Worm (Caenorhabditis elegans): ENCODE data around the gene twk-4.
A peak's percentile ranks its signal among the peaks of the same experiment; 100 is the strongest.

The twk-4 gene

DNA sequence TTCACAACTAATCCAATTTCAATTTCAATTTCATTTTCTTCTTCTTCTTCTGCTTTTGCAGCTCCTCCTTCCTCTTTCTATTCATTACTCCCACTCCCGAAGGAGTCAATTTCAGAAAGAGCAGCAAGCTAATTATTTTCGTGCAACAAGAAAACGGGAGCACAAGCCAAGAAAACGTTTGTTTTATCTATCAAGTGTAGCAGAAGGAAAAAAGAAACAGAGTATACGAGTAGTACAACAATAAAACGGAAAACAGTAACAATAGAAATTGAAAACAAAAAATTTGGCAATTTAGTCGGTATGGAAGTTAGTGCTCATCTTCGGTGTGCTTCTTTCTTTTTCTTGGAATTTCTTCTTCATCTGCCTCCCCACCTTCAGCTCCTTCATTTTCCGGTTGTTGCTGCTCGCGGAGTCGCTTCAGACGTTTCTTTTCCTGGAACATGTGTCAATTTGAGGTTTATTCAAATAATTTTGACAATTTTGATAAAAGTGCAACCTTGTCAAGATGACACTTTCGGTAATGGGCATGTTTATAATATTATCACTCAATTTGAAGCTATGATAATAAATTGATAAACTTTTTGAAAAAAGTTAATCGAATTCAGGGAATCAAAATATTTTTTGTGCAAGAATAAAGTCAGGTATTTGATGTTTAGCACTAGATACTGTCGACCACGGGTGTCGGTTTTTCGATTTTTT is 28.2 kb downstream of the twk-4 start, which contains the start of gene W07A12.8:
W07A12.8 (minus strand) TSS at position 51 of the 699 bp plus-strand sequence.
- TF ChIP-seq ama-1 (optimal IDR thresholded peaks at IDR 0.05), result no peak
- no peak for TF ChIP-seq pes-1 (GFP tag; IDR thresholded peaks at IDR 0.05)
- no peak for TF ChIP-seq flt-1 (GFP tag; IDR thresholded peaks at IDR 0.05)
- no peak for TF ChIP-seq ets-7 (tag; optimal IDR thresholded peaks at IDR 0.05)
- TF ChIP-seq hmg-4 (GFP tag; optimal IDR thresholded peaks at IDR 0.05), result no peak
- no peak for TF ChIP-seq tra-4 (tag; optimal IDR thresholded peaks at IDR 0.05)
- no peak for TF ChIP-seq sea-1 (GFP tag; conservative IDR thresholded peaks at IDR 0.05)
- TF ChIP-seq tbx-11 (GFP tag; IDR thresholded peaks at IDR 0.05), result no peak
- TF ChIP-seq hnd-1 (tag; optimal IDR thresholded peaks at IDR 0.05), result no peak
- TF ChIP-seq tbx-37 (GFP tag; conservative IDR thresholded peaks at IDR 0.05), result no peak
- no peak for TF ChIP-seq hmbx-1 (tag; optimal IDR thresholded peaks at IDR 0.05)
- no peak for TF ChIP-seq ceh-36 (tag; optimal IDR thresholded peaks at IDR 0.05)
- no peak for TF ChIP-seq F13C5.2 (tag; optimal IDR thresholded peaks at IDR 0.05)
- TF ChIP-seq scrt-1 (GFP tag; IDR thresholded peaks at IDR 0.05), result no peak
- no peak for TF ChIP-seq aly-1 (tag; optimal IDR thresholded peaks at IDR 0.05)

DNA sequence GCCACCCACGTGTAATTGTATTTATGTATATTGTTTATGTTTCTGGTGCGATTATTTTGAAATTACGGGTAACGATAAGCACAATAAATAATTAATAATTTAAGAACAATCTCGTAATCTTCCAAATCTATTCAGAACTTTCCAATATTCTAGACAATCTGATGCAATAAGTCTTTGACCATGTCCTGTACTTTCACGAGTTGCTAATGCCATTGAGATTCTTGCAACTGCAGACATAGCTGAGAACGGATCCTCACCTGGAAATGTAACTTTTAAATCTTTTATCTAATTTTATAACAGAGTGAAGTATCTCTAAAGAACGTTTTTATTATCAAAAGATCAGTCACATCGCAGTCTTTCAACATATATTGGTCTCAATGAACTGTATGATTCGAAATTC is 30.7 kb downstream of the twk-4 start:
- no peak for TF ChIP-seq hnd-1 (tag; optimal IDR thresholded peaks at IDR 0.05)
- no peak for TF ChIP-seq tbx-11 (GFP tag; IDR thresholded peaks at IDR 0.05)
- no peak for TF ChIP-seq ceh-13 (GFP tag; optimal IDR thresholded peaks at IDR 0.05)
- no peak for TF ChIP-seq tbx-37 (GFP tag; conservative IDR thresholded peaks at IDR 0.05)
- no peak for TF ChIP-seq hmbx-1 (tag; optimal IDR thresholded peaks at IDR 0.05)
- TF ChIP-seq ama-1 (optimal IDR thresholded peaks at IDR 0.05), result peak; percentile 26

DNA sequence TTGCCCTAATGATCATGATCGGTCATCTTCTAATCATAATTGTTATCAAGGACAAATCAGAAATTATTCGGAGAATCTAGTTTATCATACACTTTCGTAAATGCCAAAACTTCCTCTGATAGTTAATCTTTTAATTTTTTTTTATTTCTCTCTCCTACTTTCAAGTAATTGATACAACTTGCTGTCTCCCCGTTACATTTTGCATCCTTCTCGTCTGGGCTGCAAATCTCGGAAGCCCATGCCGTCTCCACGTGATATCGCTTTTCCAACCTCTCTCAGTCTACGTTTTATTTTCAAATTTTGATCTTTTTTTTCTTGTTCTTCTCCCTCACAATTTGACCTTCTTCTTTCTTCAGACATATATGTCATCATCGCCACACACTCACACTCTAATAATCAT is 33.1 kb downstream of the twk-4 start, which contains the start of gene rhy-1:
rhy-1 (plus strand) TSS at position 357 of the 400 bp plus-strand sequence.
- TF ChIP-seq B0310.2 (tag; optimal IDR thresholded peaks at IDR 0.05), result no peak
- TF ChIP-seq pes-1 (GFP tag; IDR thresholded peaks at IDR 0.05), result no peak
- TF ChIP-seq hmg-4 (GFP tag; optimal IDR thresholded peaks at IDR 0.05), result no peak
- TF ChIP-seq tbx-11 (GFP tag; IDR thresholded peaks at IDR 0.05), result no peak
- no peak for TF ChIP-seq hmbx-1 (tag; optimal IDR thresholded peaks at IDR 0.05)
- no peak for TF ChIP-seq tra-4 (tag; optimal IDR thresholded peaks at IDR 0.05)
- no peak for TF ChIP-seq ceh-13 (GFP tag; optimal IDR thresholded peaks at IDR 0.05)
- TF ChIP-seq ets-7 (tag; optimal IDR thresholded peaks at IDR 0.05), result no peak
- TF ChIP-seq tbx-37 (GFP tag; conservative IDR thresholded peaks at IDR 0.05), result no peak
- TF ChIP-seq hnd-1 (tag; optimal IDR thresholded peaks at IDR 0.05), result no peak
- no peak for TF ChIP-seq ceh-36 (tag; optimal IDR thresholded peaks at IDR 0.05)

DNA sequence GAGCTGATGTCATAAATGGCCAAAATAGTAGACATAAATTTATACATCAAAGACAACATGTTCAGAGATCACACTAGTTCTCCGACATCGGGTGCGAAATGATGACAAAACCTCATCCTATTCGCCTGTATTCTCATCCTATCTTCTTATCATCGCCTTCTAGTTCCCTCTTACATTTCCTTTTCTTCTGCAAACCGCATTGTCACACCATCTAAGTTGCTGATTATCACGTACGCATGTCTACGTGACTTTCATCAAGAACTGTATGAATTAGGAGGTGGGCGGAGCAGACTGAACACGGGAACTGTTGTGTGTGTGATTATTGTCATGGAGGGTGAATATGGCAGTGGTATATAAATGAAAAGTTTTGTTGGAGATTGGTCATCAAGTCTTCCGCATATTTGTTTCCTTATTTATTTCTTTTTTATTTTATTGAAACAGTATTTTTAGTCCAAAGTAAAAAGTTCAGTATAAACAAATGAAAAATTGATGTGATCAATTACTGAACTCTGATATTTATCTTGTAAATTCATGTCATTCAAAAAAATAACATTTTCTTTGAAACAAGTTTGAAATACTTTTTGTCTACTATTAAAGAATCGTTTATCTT is 33.8 kb downstream of the twk-4 start:
- TF ChIP-seq ceh-36 (tag; optimal IDR thresholded peaks at IDR 0.05) (no peak), flt-1 (GFP tag; IDR thresholded peaks at IDR 0.05) (no peak), pes-1 (GFP tag; IDR thresholded peaks at IDR 0.05) (no peak), ets-7 (tag; optimal IDR thresholded peaks at IDR 0.05) (no peak), hmg-4 (GFP tag; optimal IDR thresholded peaks at IDR 0.05) (no peak), F13C5.2 (tag; optimal IDR thresholded peaks at IDR 0.05) (no peak), hnd-1 (tag; optimal IDR thresholded peaks at IDR 0.05) (no peak)

DNA sequence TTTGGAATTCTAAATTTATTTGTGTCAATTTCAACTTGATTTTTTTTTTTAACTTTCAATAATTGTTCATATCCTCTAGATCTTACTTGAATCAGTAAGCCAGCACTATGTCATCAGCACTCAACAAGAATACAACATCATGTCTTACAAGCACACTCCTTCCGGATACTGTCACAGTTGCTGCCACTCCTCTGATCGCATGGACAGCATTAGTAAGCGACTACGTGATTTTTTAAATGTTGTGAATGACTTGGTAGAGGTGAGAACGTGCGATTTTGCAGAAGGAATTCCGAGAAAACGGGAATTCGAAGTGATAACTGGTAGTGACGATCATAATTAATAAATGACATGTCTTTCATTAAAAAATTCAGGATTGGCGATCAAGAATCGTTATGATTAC is 36.1 kb downstream of the twk-4 start, which contains the start of gene oac-54:
oac-54 (plus strand) TSS at position 83 of the 400 bp plus-strand sequence.
- TF ChIP-seq hmbx-1 (tag; optimal IDR thresholded peaks at IDR 0.05) (no peak), tbx-37 (GFP tag; conservative IDR thresholded peaks at IDR 0.05) (no peak), hmg-4 (GFP tag; optimal IDR thresholded peaks at IDR 0.05) (no peak), hnd-1 (tag; optimal IDR thresholded peaks at IDR 0.05) (no peak), ama-1 (optimal IDR thresholded peaks at IDR 0.05) (no peak), pes-1 (GFP tag; IDR thresholded peaks at IDR 0.05) (no peak), ets-7 (tag; optimal IDR thresholded peaks at IDR 0.05) (no peak), tra-4 (tag; optimal IDR thresholded peaks at IDR 0.05) (no peak), ceh-13 (GFP tag; optimal IDR thresholded peaks at IDR 0.05) (no peak), B0310.2 (tag; optimal IDR thresholded peaks at IDR 0.05) (no peak), tbx-11 (GFP tag; IDR thresholded peaks at IDR 0.05) (no peak), aly-1 (tag; optimal IDR thresholded peaks at IDR 0.05) (no peak), F13C5.2 (tag; optimal IDR thresholded peaks at IDR 0.05) (no peak), sea-1 (GFP tag; conservative IDR thresholded peaks at IDR 0.05) (no peak), flt-1 (GFP tag; IDR thresholded peaks at IDR 0.05) (no peak), scrt-1 (GFP tag; IDR thresholded peaks at IDR 0.05) (no peak), ceh-36 (tag; optimal IDR thresholded peaks at IDR 0.05) (no peak)

DNA sequence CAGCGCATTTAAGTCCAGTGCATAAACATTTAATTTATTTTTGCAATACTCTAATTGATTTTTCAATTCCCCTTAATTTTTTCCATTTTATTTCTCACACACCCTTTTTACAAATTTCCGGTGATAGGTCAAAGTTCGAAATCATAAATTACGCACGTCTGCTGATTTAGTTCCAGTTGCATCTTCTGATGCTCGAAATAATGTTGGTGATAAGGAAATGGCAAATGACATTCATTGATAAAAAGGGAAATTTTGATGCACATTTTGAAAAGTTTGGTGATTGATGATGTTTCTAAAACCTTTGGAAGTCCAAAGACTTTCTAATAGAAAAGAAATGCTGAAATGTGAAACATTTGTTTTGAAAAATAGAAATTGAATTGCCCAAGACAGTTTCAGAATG is 37.0 kb downstream of the twk-4 start:
- TF ChIP-seq flt-1 (GFP tag; IDR thresholded peaks at IDR 0.05), result no peak
- TF ChIP-seq tra-4 (tag; optimal IDR thresholded peaks at IDR 0.05), result no peak
- TF ChIP-seq hmg-4 (GFP tag; optimal IDR thresholded peaks at IDR 0.05), result no peak
- TF ChIP-seq hnd-1 (tag; optimal IDR thresholded peaks at IDR 0.05), result no peak
- TF ChIP-seq sea-1 (GFP tag; conservative IDR thresholded peaks at IDR 0.05), result no peak
- TF ChIP-seq F13C5.2 (tag; optimal IDR thresholded peaks at IDR 0.05), result no peak
- TF ChIP-seq tbx-37 (GFP tag; conservative IDR thresholded peaks at IDR 0.05), result no peak
- TF ChIP-seq aly-1 (tag; optimal IDR thresholded peaks at IDR 0.05), result no peak
- no peak for TF ChIP-seq B0310.2 (tag; optimal IDR thresholded peaks at IDR 0.05)
- TF ChIP-seq pes-1 (GFP tag; IDR thresholded peaks at IDR 0.05), result no peak
- TF ChIP-seq tbx-11 (GFP tag; IDR thresholded peaks at IDR 0.05), result no peak
- TF ChIP-seq ceh-36 (tag; optimal IDR thresholded peaks at IDR 0.05), result no peak
- TF ChIP-seq hmbx-1 (tag; optimal IDR thresholded peaks at IDR 0.05), result no peak

DNA sequence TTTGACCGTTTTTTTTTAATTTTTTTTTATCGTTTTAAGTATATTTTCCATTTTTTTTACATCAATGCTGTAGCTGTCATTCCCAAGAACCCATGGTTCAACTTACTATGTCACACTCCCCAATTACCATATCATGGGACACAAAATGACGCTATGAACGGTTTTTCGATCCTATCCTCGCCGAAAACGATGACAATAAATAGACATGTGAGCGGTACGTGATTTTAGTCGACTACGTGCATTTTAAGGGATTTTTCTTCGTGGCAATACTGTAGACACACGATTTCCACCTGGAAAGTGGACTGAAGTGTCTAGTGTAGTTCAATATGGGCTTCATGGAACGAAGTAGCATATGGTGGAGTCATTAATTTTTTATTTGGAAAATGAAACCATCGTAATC is 37.8 kb downstream of the twk-4 start:
- TF ChIP-seq F13C5.2 (tag; optimal IDR thresholded peaks at IDR 0.05), result no peak
- no peak for TF ChIP-seq ets-7 (tag; optimal IDR thresholded peaks at IDR 0.05)
- TF ChIP-seq tbx-37 (GFP tag; conservative IDR thresholded peaks at IDR 0.05), result no peak
- TF ChIP-seq sea-1 (GFP tag; conservative IDR thresholded peaks at IDR 0.05), result no peak
- TF ChIP-seq scrt-1 (GFP tag; IDR thresholded peaks at IDR 0.05), result no peak
- TF ChIP-seq aly-1 (tag; optimal IDR thresholded peaks at IDR 0.05), result no peak
- no peak for TF ChIP-seq ceh-36 (tag; optimal IDR thresholded peaks at IDR 0.05)
- no peak for TF ChIP-seq pes-1 (GFP tag; IDR thresholded peaks at IDR 0.05)
- no peak for TF ChIP-seq tbx-11 (GFP tag; IDR thresholded peaks at IDR 0.05)
- TF ChIP-seq flt-1 (GFP tag; IDR thresholded peaks at IDR 0.05), result no peak
- no peak for TF ChIP-seq ceh-13 (GFP tag; optimal IDR thresholded peaks at IDR 0.05)
- no peak for TF ChIP-seq hnd-1 (tag; optimal IDR thresholded peaks at IDR 0.05)
- TF ChIP-seq tra-4 (tag; optimal IDR thresholded peaks at IDR 0.05), result no peak
- TF ChIP-seq hmg-4 (GFP tag; optimal IDR thresholded peaks at IDR 0.05), result no peak
- TF ChIP-seq B0310.2 (tag; optimal IDR thresholded peaks at IDR 0.05), result no peak
- TF ChIP-seq ama-1 (optimal IDR thresholded peaks at IDR 0.05), result no peak

Measured in whole organism, early embryonic.